Worm (Caenorhabditis elegans) whole organism, L3 larva: Measurements from ENCODE around the gene gpx-3.

Experiments
- R02D3.7 ChIP-seq: fragments of 150-350 bp; optimal IDR thresholded peaks from 2 replicates; lab custom pipeline; 2014; ENCODE audit warnings: missing biosample characterization, missing genetic modification characterization
- ZK546.5 ChIP-seq: sonication (generic microtip); optimal IDR thresholded peaks from 2 replicates; lab custom pipeline; 2017; ENCODE audit warnings: missing biosample characterization, missing genetic modification characterization
- egl-27 ChIP-seq: sonication (generic microtip); optimal IDR thresholded peaks from 4 replicates; lab custom pipeline; 2017; ENCODE audit warnings: missing biosample characterization, missing genetic modification reagents, missing genetic modification characterization
- elt-1 ChIP-seq: fragments of 150-350 bp; optimal IDR thresholded peaks from 2 replicates; lab custom pipeline; 2014; ENCODE audit warnings: missing biosample characterization, missing genetic modification characterization
- jun-1 ChIP-seq: fragments of 150-350 bp; optimal IDR thresholded peaks from 2 replicates; lab custom pipeline; 2014; ENCODE audit warnings: missing biosample characterization, missing genetic modification reagents, missing genetic modification characterization
- nhr-23 ChIP-seq: fragments of 150-350 bp; optimal IDR thresholded peaks from 2 replicates; lab custom pipeline; 2014; ENCODE audit warnings: missing biosample characterization, missing genetic modification reagents, missing genetic modification characterization
- nhr-28 ChIP-seq: fragments of 150-350 bp; optimal IDR thresholded peaks from 2 replicates; lab custom pipeline; 2014; ENCODE audit warnings: missing biosample characterization, missing genetic modification characterization
- nhr-77 ChIP-seq: fragments of 150-350 bp; optimal IDR thresholded peaks from 2 replicates; lab custom pipeline; 2014; ENCODE audit warnings: missing biosample characterization, missing genetic modification characterization

ce11 chrX:9637137-9637536, 49.4 kb downstream of the gpx-3 start:
- TF ChIP-seq nhr-77 (tag; lab: Kevin White, UChicago) (no peak), elt-1 (tag; lab: Kevin White, UChicago) (no peak), nhr-23 (tag; lab: Kevin White, UChicago) (peak; percentile 39), egl-27 (no peak), jun-1 (tag; lab: Kevin White, UChicago) (no peak), ZK546.5 (no peak), R02D3.7 (tag; lab: Kevin White, UChicago) (no peak), nhr-28 (tag; lab: Kevin White, UChicago) (no peak)
